Fruit fly (Drosophila melanogaster) whole organism, prepupa: ENCODE measurements at regions not wholly inside any gene's neighbourhood (a gene's known extent, or its start where the extent isn't known, plus 50 kb on each side); places are given as distances from the start of the nearest gene placed in this dataset.

Experiments
- Blimp-1 ChIP-seq: fragments of 200-800 bp; sonication (Bioruptor generic); optimal IDR thresholded peaks from 3 replicates; lab custom pipeline; 2017; ENCODE audit warnings: missing biosample characterization, missing genetic modification characterization, mild to moderate bottlenecking, moderate library complexity, missing genetic modification reagents
- CG10631 ChIP-seq: fragments of 200-800 bp; sonication (Bioruptor generic); optimal IDR thresholded peaks from 2 replicates; lab custom pipeline; 2016; ENCODE audit warnings: missing biosample characterization, missing genetic modification characterization
- CG10669 ChIP-seq: fragments of 200-800 bp; sonication (Bioruptor generic); optimal IDR thresholded peaks from 3 replicates; lab custom pipeline; 2018; ENCODE audit warnings: missing biosample characterization, mild to moderate bottlenecking, missing genetic modification characterization, moderate library complexity
- CG11294 ChIP-seq: fragments of 200-800 bp; sonication (Bioruptor generic); IDR thresholded peaks from 2 replicates; pipeline ENCODE4 v1.3.6; 2022; ENCODE audit warnings: missing biosample characterization, missing genetic modification characterization
- CG11762 ChIP-seq: fragments of 200-800 bp; sonication (Bioruptor generic); optimal IDR thresholded peaks from 3 replicates; lab custom pipeline; 2016; ENCODE audit warnings: missing biosample characterization, missing genetic modification characterization; ENCODE audit not compliant: insufficient read depth
- CG11902 ChIP-seq: fragments of 200-800 bp; sonication (Bioruptor generic); optimal IDR thresholded peaks from 3 replicates; lab custom pipeline; 2016; ENCODE audit warnings: missing biosample characterization, missing genetic modification characterization
- CG15336 ChIP-seq: fragments of 200-800 bp; sonication (Bioruptor generic); IDR thresholded peaks from 2 replicates; pipeline ENCODE4 v1.3.6; 2022; ENCODE audit warnings: missing biosample characterization, missing genetic modification characterization
- CG1621 ChIP-seq: fragments of 200-800 bp; sonication (Bioruptor generic); optimal IDR thresholded peaks from 3 replicates; lab custom pipeline; 2018; ENCODE audit warnings: missing biosample characterization, mild to moderate bottlenecking, missing genetic modification characterization
- CG16779 ChIP-seq: fragments of 200-800 bp; sonication (Bioruptor generic); optimal IDR thresholded peaks from 3 replicates; lab custom pipeline; 2017; ENCODE audit warnings: missing biosample characterization, mild to moderate bottlenecking, missing genetic modification characterization
- CG3032 ChIP-seq: fragments of 200-800 bp; optimal IDR thresholded peaks from 2 replicates; lab custom pipeline; 2019; ENCODE audit warnings: missing biosample characterization, mild to moderate bottlenecking, missing genetic modification characterization, moderate library complexity
- CG31627 ChIP-seq: fragments of 200-800 bp; sonication (Bioruptor generic); optimal IDR thresholded peaks from 3 replicates; lab custom pipeline; 2016; ENCODE audit warnings: missing biosample characterization, missing genetic modification characterization
- CG34406 ChIP-seq: fragments of 200-800 bp; sonication (Bioruptor generic); optimal IDR thresholded peaks from 3 replicates; lab custom pipeline; 2016; ENCODE audit warnings: missing biosample characterization, missing genetic modification characterization
- CG4318 ChIP-seq: fragments of 200-800 bp; sonication (Bioruptor generic); optimal IDR thresholded peaks from 3 replicates; lab custom pipeline; 2017; ENCODE audit warnings: missing biosample characterization, mild to moderate bottlenecking, missing genetic modification characterization
- CG6276 ChIP-seq: fragments of 200-800 bp; sonication (Bioruptor generic); optimal IDR thresholded peaks from 2 replicates; lab custom pipeline; 2017; ENCODE audit warnings: missing biosample characterization, mild to moderate bottlenecking, missing genetic modification characterization
- CG6792 ChIP-seq: fragments of 200-800 bp; sonication (Bioruptor generic); optimal IDR thresholded peaks from 3 replicates; lab custom pipeline; 2016; ENCODE audit warnings: missing biosample characterization, missing genetic modification characterization
- CG6808 ChIP-seq: fragments of 200-800 bp; sonication (Bioruptor generic); optimal IDR thresholded peaks from 3 replicates; lab custom pipeline; 2017; ENCODE audit warnings: missing biosample characterization, missing genetic modification characterization, mild to moderate bottlenecking, moderate library complexity, missing genetic modification reagents
- CG6854 ChIP-seq: fragments of 200-800 bp; sonication (Bioruptor generic); optimal IDR thresholded peaks from 2 replicates; lab custom pipeline; 2017; ENCODE audit warnings: missing biosample characterization, mild to moderate bottlenecking, missing genetic modification characterization
- CG7368 ChIP-seq: fragments of 200-800 bp; sonication (Bioruptor generic); optimal IDR thresholded peaks from 3 replicates; lab custom pipeline; 2016; ENCODE audit warnings: missing biosample characterization, missing genetic modification characterization
- CG8119 ChIP-seq: fragments of 200-800 bp; sonication (Bioruptor generic); IDR thresholded peaks from 3 replicates; pipeline ENCODE4 v1.3.6; 2022; ENCODE audit warnings: missing biosample characterization, missing genetic modification characterization
- CG9139 ChIP-seq: fragments of 200-800 bp; sonication (Bioruptor generic); optimal IDR thresholded peaks from 3 replicates; lab custom pipeline; 2017; ENCODE audit warnings: missing biosample characterization, mild to moderate bottlenecking, missing genetic modification characterization
- Eip78C ChIP-seq: fragments of 200-800 bp; sonication (Bioruptor generic); peaks from one replicate; lab custom pipeline; 2016; ENCODE audit warnings: missing biosample characterization, missing genetic modification characterization
- Eip93F ChIP-seq: fragments of 200-800 bp; sonication (Bioruptor generic); optimal IDR thresholded peaks from 2 replicates; lab custom pipeline; 2016; ENCODE audit warnings: missing biosample characterization, mild to moderate bottlenecking, missing genetic modification characterization
- Ets96B ChIP-seq: fragments of 200-800 bp; optimal IDR thresholded peaks from 2 replicates; lab custom pipeline; 2019; ENCODE audit warnings: missing biosample characterization, mild to moderate bottlenecking, missing genetic modification characterization, moderate library complexity
- Gug ChIP-seq: fragments of 200-800 bp; sonication (Bioruptor generic); IDR thresholded peaks from 2 replicates; pipeline ENCODE4 v1.3.6; 2022; ENCODE audit warnings: missing biosample characterization, missing genetic modification characterization
- Hr39 ChIP-seq: fragments of 200-800 bp; sonication (Bioruptor generic); optimal IDR thresholded peaks from 2 replicates; lab custom pipeline; 2016; ENCODE audit warnings: missing biosample characterization, missing genetic modification characterization
- Hr4 ChIP-seq: fragments of 200-800 bp; sonication (Bioruptor generic); optimal IDR thresholded peaks from 3 replicates; lab custom pipeline; 2016; ENCODE audit warnings: missing biosample characterization, missing genetic modification characterization
- Met ChIP-seq: fragments of 200-800 bp; sonication (Bioruptor generic); optimal IDR thresholded peaks from 3 replicates; lab custom pipeline; 2016; ENCODE audit warnings: missing biosample characterization, missing genetic modification characterization
- OdsH ChIP-seq: fragments of 200-800 bp; sonication (Bioruptor generic); optimal IDR thresholded peaks from 3 replicates; lab custom pipeline; 2016; ENCODE audit warnings: missing biosample characterization, missing genetic modification characterization
- Smox ChIP-seq: fragments of 200-800 bp; sonication (Bioruptor generic); optimal IDR thresholded peaks from 3 replicates; lab custom pipeline; 2016; ENCODE audit warnings: missing biosample characterization, missing genetic modification characterization
- Sox102F ChIP-seq: fragments of 200-800 bp; sonication (Bioruptor generic); optimal IDR thresholded peaks from 2 replicates; lab custom pipeline; 2016; ENCODE audit warnings: missing biosample characterization, mild to moderate bottlenecking, missing genetic modification characterization
- Sox14 ChIP-seq: fragments of 200-800 bp; sonication (Bioruptor generic); optimal IDR thresholded peaks from 3 replicates; lab custom pipeline; 2016; ENCODE audit warnings: missing biosample characterization, missing genetic modification characterization
- Sox15 ChIP-seq: fragments of 200-800 bp; sonication (Bioruptor generic); optimal IDR thresholded peaks from 3 replicates; lab custom pipeline; 2016; ENCODE audit warnings: missing biosample characterization, missing genetic modification characterization
- acj6 ChIP-seq: fragments of 200-800 bp; sonication (Bioruptor generic); optimal IDR thresholded peaks from 3 replicates; lab custom pipeline; 2016; ENCODE audit warnings: missing biosample characterization, missing genetic modification characterization
- cyc ChIP-seq: fragments of 200-800 bp; sonication (Bioruptor generic); optimal IDR thresholded peaks from 3 replicates; lab custom pipeline; 2016; ENCODE audit warnings: missing biosample characterization, missing genetic modification characterization
- dsx ChIP-seq: fragments of 200-800 bp; optimal IDR thresholded peaks from 3 replicates; lab custom pipeline; 2019; ENCODE audit warnings: missing biosample characterization, mild to moderate bottlenecking, missing genetic modification characterization, moderate library complexity; ENCODE audit not compliant: poor library complexity, severe bottlenecking
- eg ChIP-seq: fragments of 200-800 bp; sonication (Bioruptor generic); IDR thresholded peaks from 3 replicates; pipeline ENCODE4 v1.3.6; 2022; ENCODE audit warnings: missing biosample characterization, missing genetic modification characterization
- esn ChIP-seq: fragments of 200-800 bp; sonication (Bioruptor generic); optimal IDR thresholded peaks from 2 replicates; lab custom pipeline; 2016; ENCODE audit warnings: missing biosample characterization, mild to moderate bottlenecking, missing genetic modification characterization, moderate library complexity
- lz ChIP-seq: fragments of 200-800 bp; sonication (Bioruptor generic); optimal IDR thresholded peaks from 3 replicates; lab custom pipeline; 2016; ENCODE audit warnings: missing biosample characterization, missing genetic modification characterization
- net ChIP-seq: fragments of 200-800 bp; sonication (Bioruptor generic); optimal IDR thresholded peaks from 3 replicates; lab custom pipeline; 2016; ENCODE audit warnings: missing biosample characterization, missing genetic modification characterization
- pdm3 ChIP-seq: fragments of 200-800 bp; sonication (Bioruptor generic); optimal IDR thresholded peaks from 3 replicates; lab custom pipeline; 2016; ENCODE audit warnings: missing biosample characterization, missing genetic modification characterization
- salr ChIP-seq, 2 experiments: fragments of 200-800 bp; sonication (Bioruptor generic); optimal IDR thresholded peaks; 3 replicates each; lab custom pipeline; 2016 to 2018; ENCODE audit warnings: missing biosample characterization in 2 of 2, missing genetic modification characterization in 2 of 2, mild to moderate bottlenecking in 1 of 2
- spab ChIP-seq: fragments of 200-800 bp; sonication (Bioruptor generic); optimal IDR thresholded peaks from 2 replicates; lab custom pipeline; 2017; ENCODE audit warnings: missing biosample characterization, mild to moderate bottlenecking, missing genetic modification characterization, missing genetic modification reagents
- ss ChIP-seq, 2 experiments: fragments of 200-800 bp; sonication (Bioruptor generic); optimal IDR thresholded peaks; 2 replicates in 1 of 2; 3 replicates in 1 of 2; lab custom pipeline; 2017 to 2018; ENCODE audit warnings: mild to moderate bottlenecking in 2 of 2, missing biosample characterization in 2 of 2, missing genetic modification characterization in 2 of 2, moderate library complexity in 1 of 2
- vri ChIP-seq: fragments of 200-800 bp; sonication (Bioruptor generic); optimal IDR thresholded peaks from 3 replicates; lab custom pipeline; 2016; ENCODE audit warnings: missing biosample characterization, mild to moderate bottlenecking, missing genetic modification characterization

dm6 chr3L:6853000-6853717, 61.5 kb downstream of the Prat2 start (continued):
- TF ChIP-seq CG6276 (GFP tag; lab: Kevin White, UChicago): peak; percentile 30
- TF ChIP-seq CG7368 (GFP tag; lab: Kevin White, UChicago): no peak
- no peak for TF ChIP-seq Hr39 (GFP tag; lab: Kevin White, UChicago)
- TF ChIP-seq CG6808 (GFP tag; lab: Kevin White, UChicago): no peak
- peak; percentile 39 for TF ChIP-seq acj6 (GFP tag; lab: Kevin White, UChicago)
- TF ChIP-seq net (GFP tag; lab: Kevin White, UChicago): peak; percentile 10
- no peak for TF ChIP-seq vri (GFP tag; lab: Kevin White, UChicago)
- TF ChIP-seq eg (GFP tag; lab: Robert Waterston, UW): peak; percentile 69
- no peak for TF ChIP-seq CG31627 (GFP tag; lab: Kevin White, UChicago)
- peak; percentile 62 for TF ChIP-seq CG34406 (GFP tag; lab: Kevin White, UChicago)
- TF ChIP-seq esn: peak; percentile 35
- TF ChIP-seq CG9139 (GFP tag; lab: Kevin White, UChicago): peak; percentile 19
- TF ChIP-seq OdsH (GFP tag; lab: Kevin White, UChicago): peak; percentile 50
- TF ChIP-seq CG16779 (tag; lab: Kevin White, UChicago): no peak
- no peak for TF ChIP-seq CG6854
- peak; percentile 8 for TF ChIP-seq CG11762 (GFP tag; lab: Kevin White, UChicago)
- peak; percentile 77 for TF ChIP-seq CG3032
- peak; percentile 44; the same call in 1 of the 2 replicates for TF ChIP-seq Gug (GFP tag; lab: Robert Waterston, UW)
- no peak for TF ChIP-seq Sox102F
- peak; percentile 18 for TF ChIP-seq Hr4 (GFP tag; lab: Kevin White, UChicago)
- no peak for TF ChIP-seq ss (GFP tag; optimal IDR thresholded peaks at IDR 0.05; lab: Kevin White, UChicago)
- TF ChIP-seq Blimp-1: peak; percentile 18
- TF ChIP-seq CG15336: peak; percentile 66
- peak; percentile 30 for TF ChIP-seq spab (GFP tag; lab: Kevin White, UChicago)
- TF ChIP-seq Ets96B (tag; lab: Kevin White, UChicago): peak; percentile 72
- TF ChIP-seq CG8119 (GFP tag; lab: Robert Waterston, UW): peak; percentile 81
- TF ChIP-seq CG10669 (GFP tag; lab: Kevin White, UChicago): peak; percentile 39
- TF ChIP-seq CG4318: peak; percentile 66
- TF ChIP-seq Eip93F (GFP tag; lab: Kevin White, UChicago): no peak
- TF ChIP-seq Sox15 (GFP tag; lab: Kevin White, UChicago): no peak
- TF ChIP-seq CG11902 (GFP tag; lab: Kevin White, UChicago): peak; percentile 15
- TF ChIP-seq lz: no peak
- TF ChIP-seq, all 60 proteins: peak for 34

dm6 chr3L:6850688-6851087, 60.7 kb downstream of the vvl start:
- TF ChIP-seq Blimp-1 (peak; percentile 27), pdm3 (GFP tag; lab: Kevin White, UChicago) (no peak)

DNA sequence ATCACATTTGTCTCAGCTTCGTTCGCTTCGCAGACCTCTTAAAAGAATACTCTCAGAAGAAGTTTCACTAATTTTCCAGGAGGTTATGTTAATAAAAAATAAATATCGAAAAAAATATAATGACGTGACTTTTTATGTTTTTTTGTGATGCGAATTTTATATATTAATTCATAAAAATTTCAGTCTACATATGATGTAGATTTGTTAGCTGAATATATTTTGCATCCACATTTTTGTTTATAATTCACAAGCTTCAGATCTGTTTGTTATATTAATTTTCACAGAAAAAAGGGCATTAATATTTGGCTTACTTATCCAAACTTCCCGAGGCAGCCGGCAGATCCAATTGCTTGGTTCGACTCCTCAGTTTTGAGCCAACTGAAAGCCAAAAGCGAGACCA, 57.4 kb downstream of the vvl start:
- TF ChIP-seq lz: peak; percentile 82
- peak; percentile 84 for TF ChIP-seq CG6792
- TF ChIP-seq Smox (GFP tag; lab: Kevin White, UChicago): peak; percentile 81
- peak; percentile 72 for TF ChIP-seq CG11902 (GFP tag; lab: Kevin White, UChicago)
- TF ChIP-seq CG11762 (GFP tag; lab: Kevin White, UChicago): peak; percentile 52
- peak; percentile 81 for TF ChIP-seq CG10631 (GFP tag; lab: Kevin White, UChicago)
- no peak for TF ChIP-seq Eip93F (GFP tag; lab: Kevin White, UChicago)
- peak; percentile 24 to 72 for TF ChIP-seq salr (GFP tag; optimal IDR thresholded peaks at IDR 0.05; lab: Kevin White, UChicago)
- peak; percentile 76 for TF ChIP-seq acj6 (GFP tag; lab: Kevin White, UChicago)
- peak; percentile 96 for TF ChIP-seq Eip78C (GFP tag; lab: Kevin White, UChicago)
- peak; percentile 85 for TF ChIP-seq Met (GFP tag; lab: Kevin White, UChicago)
- TF ChIP-seq esn: peak; percentile 87
- TF ChIP-seq CG1621: peak; percentile 22
- peak; percentile 63 for TF ChIP-seq cyc (GFP tag; lab: Kevin White, UChicago)
- TF ChIP-seq dsx (GFP tag; lab: Kevin White, UChicago): peak; percentile 71
- TF ChIP-seq CG31627 (GFP tag; lab: Kevin White, UChicago): peak; percentile 77
- peak; percentile 26 for TF ChIP-seq CG7368 (GFP tag; lab: Kevin White, UChicago)
- peak; percentile 74 for TF ChIP-seq Sox102F
- TF ChIP-seq net (GFP tag; lab: Kevin White, UChicago): peak; percentile 61
- TF ChIP-seq CG3032: peak; percentile 79
- TF ChIP-seq OdsH (GFP tag; lab: Kevin White, UChicago): peak; percentile 70
- no peak for TF ChIP-seq CG11294
- no peak for TF ChIP-seq Gug (GFP tag; lab: Robert Waterston, UW)
- TF ChIP-seq Ets96B (tag; lab: Kevin White, UChicago): peak; percentile 83
- TF ChIP-seq Sox14: peak; percentile 78
- peak; percentile 76 for TF ChIP-seq CG10669 (GFP tag; lab: Kevin White, UChicago)
- peak; percentile 78 for TF ChIP-seq pdm3 (GFP tag; lab: Kevin White, UChicago)
